Worm (Caenorhabditis elegans) whole organism, late embryonic: ENCODE data around the gene srh-20.

ENCODE experiments used
- C38D4.7 ChIP-seq: fragments of 200-800 bp; sonication (Bioruptor generic); optimal IDR thresholded peaks from 2 replicates; lab custom pipeline; 2018; ENCODE audit warnings: mild to moderate bottlenecking, missing genetic modification characterization, moderate library complexity, missing compliant biosample characterization
- K02D7.2 ChIP-seq: sonication (generic microtip); optimal IDR thresholded peaks from 2 replicates; lab custom pipeline; 2017; ENCODE audit warnings: mild to moderate bottlenecking, missing genetic modification characterization, missing compliant biosample characterization
- T23F11.4 ChIP-seq: fragments of 200-800 bp; sonication (Bioruptor generic); optimal IDR thresholded peaks from 2 replicates; lab custom pipeline; 2018; ENCODE audit warnings: mild to moderate bottlenecking, missing genetic modification characterization, missing compliant biosample characterization
- ahr-1 ChIP-seq: sonication (generic microtip); optimal IDR thresholded peaks from 2 replicates; lab custom pipeline; 2016; ENCODE audit warnings: missing genetic modification characterization, missing compliant biosample characterization
- elt-2 ChIP-seq: sonication (generic microtip); optimal IDR thresholded peaks from 2 replicates; lab custom pipeline; 2016; ENCODE audit warnings: missing genetic modification reagents, missing genetic modification characterization, missing compliant biosample characterization
- fkh-10 ChIP-seq: fragments of 150-350 bp; optimal IDR thresholded peaks from 2 replicates; lab custom pipeline; 2014; ENCODE audit warnings: missing biosample characterization, missing genetic modification reagents, missing genetic modification characterization
- tbx-2 ChIP-seq: sonication (generic microtip); optimal IDR thresholded peaks from 2 replicates; lab custom pipeline; 2016; ENCODE audit warnings: missing genetic modification characterization, missing compliant biosample characterization

DNA sequence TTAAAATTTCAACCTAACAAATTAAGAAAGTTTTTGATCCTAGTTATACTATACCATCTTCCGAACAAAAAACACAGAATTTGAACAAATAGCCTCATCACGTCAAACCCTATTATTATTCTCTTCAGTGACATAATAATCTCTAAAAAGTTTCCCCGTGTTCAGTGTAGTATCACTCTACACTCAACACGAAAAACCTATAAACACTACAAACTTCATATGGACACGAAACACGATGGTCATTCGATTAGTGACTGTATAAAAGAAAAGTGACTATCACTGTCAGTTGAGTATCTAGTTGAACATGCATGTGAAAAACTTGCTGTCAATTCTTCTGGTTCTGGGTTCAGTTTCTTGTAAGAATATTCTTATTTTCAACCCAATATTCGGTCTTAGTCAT lies 21.0 kb upstream of the srh-20 start, which contains the start of gene ugt-8:
- no peak for TF ChIP-seq C38D4.7 (GFP tag; lab: Kevin White, UChicago)
- no peak for TF ChIP-seq fkh-10 (GFP tag; lab: Kevin White, UChicago)
- no peak for TF ChIP-seq tbx-2
- no peak for TF ChIP-seq ahr-1 (tag; lab: Kevin White, UChicago)
- no peak for TF ChIP-seq K02D7.2
- TF ChIP-seq T23F11.4 (GFP tag; lab: Kevin White, UChicago), result no peak
- TF ChIP-seq elt-2, result no peak
